Worm (Caenorhabditis elegans) whole organism, young adult: ENCODE results near the gene C49C3.8.

Experiments
- F55B11.4 ChIP-seq: sonication (generic microtip); optimal IDR thresholded peaks from 2 replicates; lab custom pipeline; 2016; ENCODE audit warnings: missing compliant biosample characterization, missing genetic modification characterization, borderline replicate concordance; ENCODE audit not compliant: insufficient read depth
- ama-1 ChIP-seq, 3 experiments: fragments of 150-350 bp in 1 of 3; sonication (generic microtip) in 2 of 3; optimal IDR thresholded peaks; 2 replicates each; lab custom pipeline; 2014 to 2018; ENCODE audit warnings: missing biosample characterization in 2 of 3, missing genetic modification characterization in 2 of 3, missing genetic modification reagents in 2 of 3
- dpff-1 ChIP-seq: sonication (generic microtip); optimal IDR thresholded peaks from 2 replicates; lab custom pipeline; 2017; ENCODE audit warnings: mild to moderate bottlenecking, missing genetic modification characterization, missing compliant biosample characterization
- ets-4 ChIP-seq: fragments of 200-800 bp; sonication (Bioruptor generic); optimal IDR thresholded peaks from 2 replicates; lab custom pipeline; 2018; ENCODE audit warnings: mild to moderate bottlenecking, missing genetic modification characterization, missing compliant biosample characterization
- him-1 ChIP-seq: sonication (generic microtip); optimal IDR thresholded peaks from 2 replicates; lab custom pipeline; 2016; ENCODE audit warnings: missing genotype, missing genetic modification reagents, missing genetic modification characterization, missing compliant biosample characterization
- madf-8 ChIP-seq: fragments of 200-800 bp; sonication (Bioruptor generic); conservative IDR thresholded peaks from 2 replicates; pipeline ENCODE4 v1.3.6; 2022; ENCODE audit warnings: missing genetic modification reagents, missing genetic modification characterization, missing compliant biosample characterization
- pha-4 ChIP-seq: fragments of 150-350 bp; sonication (generic microtip); optimal IDR thresholded peaks from 2 replicates; lab custom pipeline; 2014; ENCODE audit warnings: missing biosample characterization, missing genetic modification reagents, missing genetic modification characterization
- sdz-38 ChIP-seq: sonication (generic microtip); optimal IDR thresholded peaks from 2 replicates; lab custom pipeline; 2016; ENCODE audit warnings: missing genotype, missing genetic modification characterization, missing compliant biosample characterization
- snpc-1.1 ChIP-seq: sonication (generic microtip); optimal IDR thresholded peaks from 2 replicates; lab custom pipeline; 2017; ENCODE audit warnings: missing genetic modification characterization, mild to moderate bottlenecking, missing compliant biosample characterization, antibody characterized with exemption, moderate library complexity, missing genotype, missing genetic modification reagents; ENCODE audit not compliant: insufficient read depth
- tbx-9 ChIP-seq: sonication (generic microtip); optimal IDR thresholded peaks from 2 replicates; lab custom pipeline; 2016; ENCODE audit warnings: borderline replicate concordance, missing genetic modification characterization, inconsistent platforms, missing compliant biosample characterization
- tlf-1 ChIP-seq: fragments of 200-800 bp; sonication (Bioruptor generic); optimal IDR thresholded peaks from 2 replicates; lab custom pipeline; 2018; ENCODE audit warnings: mild to moderate bottlenecking, missing genetic modification characterization, missing compliant biosample characterization
- ztf-28 ChIP-seq: fragments of 200-800 bp; sonication (Bioruptor generic); IDR thresholded peaks from 2 replicates; pipeline ENCODE4 v1.3.6; 2022; ENCODE audit warnings: missing genetic modification reagents, missing genetic modification characterization, missing compliant biosample characterization

DNA sequence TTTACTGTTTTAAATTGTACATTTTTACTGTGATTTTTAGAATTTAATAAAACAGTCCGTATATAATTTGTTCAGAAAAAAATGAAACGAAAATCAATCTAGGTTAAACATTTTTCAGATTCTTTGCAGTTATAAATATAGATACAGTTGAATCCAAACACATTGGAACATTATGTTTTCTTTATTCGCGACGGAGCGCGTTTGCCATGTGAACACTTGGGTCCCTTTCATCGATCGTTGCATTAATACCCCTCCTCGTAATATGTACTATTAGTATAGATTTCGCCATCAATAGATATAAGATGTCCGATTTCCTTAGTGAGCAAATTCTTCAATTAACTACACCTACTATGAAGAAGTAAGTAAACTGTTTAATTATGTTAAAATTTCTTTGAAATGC lies at the start of gene C49C3.8:
- TF ChIP-seq madf-8 (GFP tag; lab: Robert Waterston, UW): no peak
- TF ChIP-seq tbx-9: no peak
- no peak for TF ChIP-seq F55B11.4
- no peak for TF ChIP-seq pha-4 (tag; lab: Kevin White, UChicago)
- TF ChIP-seq tlf-1 (GFP tag; lab: Kevin White, UChicago): no peak
- no peak for TF ChIP-seq sdz-38 (tag; lab: Kevin White, UChicago)
- TF ChIP-seq ama-1 (optimal IDR thresholded peaks at IDR 0.05; lab: Kevin White, UChicago): no peak
- TF ChIP-seq ama-1 (GFP tag; optimal IDR thresholded peaks at IDR 0.05; lab: Kevin White, UChicago): no peak
- no peak for TF ChIP-seq ets-4 (GFP tag; lab: Kevin White, UChicago)
- TF ChIP-seq him-1 (tag; lab: Kevin White, UChicago): no peak
- TF ChIP-seq ztf-28 (GFP tag; lab: Robert Waterston, UW): no peak
- no peak for TF ChIP-seq dpff-1 (tag; lab: Kevin White, UChicago)
- no peak for TF ChIP-seq snpc-1.1 (tag; lab: Kevin White, UChicago)
